Worm (Caenorhabditis elegans) whole organism, L4 larva: Measurements from ENCODE around the gene C54F6.12.

Experiments
- F10B5.3 ChIP-seq: sonication (generic microtip); optimal IDR thresholded peaks from 2 replicates; lab custom pipeline; 2016; ENCODE audit warnings: mild to moderate bottlenecking, missing genetic modification characterization, missing compliant biosample characterization
- F26F4.8 ChIP-seq: fragments of 200-800 bp; sonication (Bioruptor generic); conservative IDR thresholded peaks from 2 replicates; pipeline ENCODE4 v1.3.6; 2022; ENCODE audit warnings: missing genetic modification characterization, missing compliant biosample characterization
- Y48G9A.11 ChIP-seq: fragments of 200-800 bp; sonication (Bioruptor generic); IDR thresholded peaks from 2 replicates; pipeline ENCODE4 v1.3.6; 2022; ENCODE audit warnings: missing genetic modification reagents, missing genetic modification characterization, missing compliant biosample characterization
- Y5F2A.4 ChIP-seq: fragments of 200-800 bp; sonication (Bioruptor generic); optimal IDR thresholded peaks from 2 replicates; lab custom pipeline; 2018; ENCODE audit warnings: mild to moderate bottlenecking, missing genetic modification characterization, missing compliant biosample characterization
- Y75B8A.6 ChIP-seq: fragments of 200-800 bp; sonication (Bioruptor generic); IDR thresholded peaks from 2 replicates; pipeline ENCODE4 v1.3.6; 2022; ENCODE audit warnings: missing genetic modification reagents, missing genetic modification characterization, missing compliant biosample characterization
- aly-2 ChIP-seq: sonication (generic microtip); optimal IDR thresholded peaks from 2 replicates; lab custom pipeline; 2018; ENCODE audit warnings: missing biosample characterization, missing genetic modification characterization
- ama-1 ChIP-seq: fragments of 150-350 bp; optimal IDR thresholded peaks from 2 replicates; lab custom pipeline; 2014; ENCODE audit warnings: inconsistent platforms, mixed read lengths
- arid-1 ChIP-seq: fragments of 200-800 bp; sonication (Bioruptor generic); conservative IDR thresholded peaks from 2 replicates; pipeline ENCODE4 v1.3.6; 2022; ENCODE audit warnings: missing genetic modification reagents, missing genetic modification characterization, missing compliant biosample characterization
- ceh-20 ChIP-seq: fragments of 200-800 bp; sonication (Bioruptor generic); IDR thresholded peaks from 2 replicates; pipeline ENCODE4 v1.3.6; 2022; ENCODE audit warnings: missing genetic modification reagents, missing genetic modification characterization, missing compliant biosample characterization
- ceh-62 ChIP-seq: sonication (generic microtip); optimal IDR thresholded peaks from 2 replicates; lab custom pipeline; 2017; ENCODE audit warnings: missing biosample characterization, missing genetic modification characterization
- ces-1 ChIP-seq: fragments of 150-350 bp; sonication (generic microtip); optimal IDR thresholded peaks from 4 replicates; lab custom pipeline; 2014; ENCODE audit warnings: missing biosample characterization, missing genetic modification reagents, missing genetic modification characterization
- daf-8 ChIP-seq: fragments of 200-800 bp; sonication (Bioruptor generic); IDR thresholded peaks from 2 replicates; pipeline ENCODE4 v1.3.6; 2022; ENCODE audit warnings: missing genetic modification characterization, missing compliant biosample characterization
- dmd-6 ChIP-seq: fragments of 200-800 bp; sonication (Bioruptor generic); IDR thresholded peaks from 2 replicates; pipeline ENCODE4 v1.3.6; 2022; ENCODE audit warnings: missing genetic modification reagents, missing genetic modification characterization, missing compliant biosample characterization
- dmd-8 ChIP-seq: fragments of 200-800 bp; sonication (Bioruptor generic); IDR thresholded peaks from 2 replicates; pipeline ENCODE4 v1.3.6; 2022; ENCODE audit warnings: missing genetic modification characterization, missing compliant biosample characterization
- hif-1 ChIP-seq, 2 experiments: sonication (generic microtip); optimal IDR thresholded peaks; 2 replicates each; lab custom pipeline; 2016 to 2017; ENCODE audit warnings: missing compliant biosample characterization in 2 of 2, missing genetic modification characterization in 2 of 2, missing genetic modification reagents in 2 of 2, missing genotype in 2 of 2, mild to moderate bottlenecking in 1 of 2
- hlh-11 ChIP-seq: fragments of 200-800 bp; sonication (Bioruptor generic); optimal IDR thresholded peaks from 2 replicates; lab custom pipeline; 2018; ENCODE audit warnings: mild to moderate bottlenecking, missing genetic modification characterization, missing compliant biosample characterization
- hlh-30 ChIP-seq: sonication (generic microtip); optimal IDR thresholded peaks from 2 replicates; lab custom pipeline; 2017; ENCODE audit warnings: antibody characterized with exemption, mild to moderate bottlenecking, missing genetic modification characterization, missing compliant biosample characterization; ENCODE audit not compliant: insufficient read depth
- hmg-1.1 ChIP-seq: fragments of 200-800 bp; sonication (Bioruptor generic); IDR thresholded peaks from 2 replicates; pipeline ENCODE4 v1.3.6; 2022; ENCODE audit warnings: missing genetic modification reagents, missing genetic modification characterization, missing compliant biosample characterization
- jun-1 ChIP-seq: fragments of 150-350 bp; optimal IDR thresholded peaks from 2 replicates; lab custom pipeline; 2014; ENCODE audit warnings: missing biosample characterization, missing genetic modification reagents, missing genetic modification characterization
- lim-7 ChIP-seq: fragments of 200-800 bp; sonication (Bioruptor generic); IDR thresholded peaks from 2 replicates; pipeline ENCODE4 v1.3.6; 2022; ENCODE audit warnings: missing genetic modification characterization, missing compliant biosample characterization
- lin-13 ChIP-seq: fragments of 150-350 bp; optimal IDR thresholded peaks from 2 replicates; lab custom pipeline; 2014; ENCODE audit warnings: missing biosample characterization, missing genetic modification reagents, missing genetic modification characterization
- lin-15B ChIP-seq: fragments of 150-350 bp; sonication (generic microtip); optimal IDR thresholded peaks from 3 replicates; lab custom pipeline; 2014; ENCODE audit warnings: missing biosample characterization, missing genetic modification characterization
- lir-3 ChIP-seq: sonication (generic microtip); optimal IDR thresholded peaks from 2 replicates; lab custom pipeline; 2016; ENCODE audit warnings: mild to moderate bottlenecking, missing genetic modification characterization, missing compliant biosample characterization
- madf-5 ChIP-seq, 2 experiments: fragments of 200-800 bp; sonication (Bioruptor generic); IDR thresholded peaks; 2 replicates each; pipeline ENCODE4 v1.3.6; 2022; ENCODE audit warnings: missing compliant biosample characterization in 2 of 2, missing genetic modification characterization in 2 of 2
- madf-9 ChIP-seq: fragments of 200-800 bp; sonication (Bioruptor generic); conservative IDR thresholded peaks from 2 replicates; pipeline ENCODE4 v1.3.6; 2022; ENCODE audit warnings: missing genetic modification reagents, missing genetic modification characterization, missing compliant biosample characterization
- nhr-10 ChIP-seq: fragments of 150-350 bp; optimal IDR thresholded peaks from 2 replicates; lab custom pipeline; 2014; ENCODE audit warnings: missing biosample characterization, missing genetic modification characterization
- nhr-111 ChIP-seq: fragments of 200-800 bp; sonication (Bioruptor generic); optimal IDR thresholded peaks from 2 replicates; lab custom pipeline; 2018; ENCODE audit warnings: mild to moderate bottlenecking, missing genetic modification characterization, missing compliant biosample characterization
- nhr-25 ChIP-seq: sonication (generic microtip); optimal IDR thresholded peaks from 2 replicates; lab custom pipeline; 2017; ENCODE audit warnings: missing genetic modification characterization, mild to moderate bottlenecking, missing compliant biosample characterization, antibody characterized with exemption, moderate library complexity, borderline replicate concordance; ENCODE audit not compliant: insufficient read depth
- nhr-28 ChIP-seq: fragments of 150-350 bp; optimal IDR thresholded peaks from 2 replicates; lab custom pipeline; 2014; ENCODE audit warnings: missing biosample characterization, missing genetic modification characterization
- nhr-41 ChIP-seq: fragments of 200-800 bp; sonication (Bioruptor generic); IDR thresholded peaks from 2 replicates; pipeline ENCODE4 v1.3.6; 2022; ENCODE audit warnings: missing genetic modification reagents, missing genetic modification characterization, missing compliant biosample characterization
- nhr-42 ChIP-seq: fragments of 200-800 bp; sonication (Bioruptor generic); IDR thresholded peaks from 2 replicates; pipeline ENCODE4 v1.3.6; 2022; ENCODE audit warnings: missing genetic modification characterization, missing compliant biosample characterization
- nhr-77 ChIP-seq: fragments of 150-350 bp; optimal IDR thresholded peaks from 2 replicates; lab custom pipeline; 2014; ENCODE audit warnings: missing biosample characterization, missing genetic modification characterization
- php-3 ChIP-seq: fragments of 200-800 bp; sonication (Bioruptor generic); IDR thresholded peaks from 2 replicates; pipeline ENCODE4 v1.3.6; 2022; ENCODE audit warnings: missing genetic modification reagents, missing genetic modification characterization, missing compliant biosample characterization
- rbr-2 ChIP-seq: sonication (generic microtip); optimal IDR thresholded peaks from 2 replicates; lab custom pipeline; 2016; ENCODE audit warnings: missing genotype, missing genetic modification characterization, missing compliant biosample characterization
- set-16 ChIP-seq: fragments of 200-800 bp; sonication (Bioruptor generic); IDR thresholded peaks from 2 replicates; pipeline ENCODE4 v1.3.6; 2022; ENCODE audit warnings: missing genetic modification reagents, missing genetic modification characterization, missing compliant biosample characterization
- snpc-1.2 ChIP-seq: fragments of 200-800 bp; sonication (Bioruptor generic); IDR thresholded peaks from 2 replicates; pipeline ENCODE4 v1.3.6; 2022; ENCODE audit warnings: missing genetic modification reagents, missing genetic modification characterization, missing compliant biosample characterization
- snpc-4 ChIP-seq: fragments of 150-350 bp; optimal IDR thresholded peaks from 2 replicates; lab custom pipeline; 2014; ENCODE audit warnings: missing biosample characterization, missing genetic modification characterization
- spr-1 ChIP-seq: sonication (generic microtip); optimal IDR thresholded peaks from 2 replicates; lab custom pipeline; 2016; ENCODE audit warnings: mild to moderate bottlenecking, missing genetic modification characterization, missing compliant biosample characterization
- tra-1 ChIP-seq: fragments of 200-800 bp; sonication (Bioruptor generic); IDR thresholded peaks from 2 replicates; pipeline ENCODE4 v1.3.6; 2022; ENCODE audit warnings: missing genetic modification reagents, missing genetic modification characterization, missing compliant biosample characterization
- unc-62 ChIP-seq, 3 experiments: fragments of 150-350 bp in 1 of 3; sonication (generic microtip); optimal IDR thresholded peaks in 2 of 3; peaks in 1 of 3; 1 replicate in 1 of 3; 2 replicates in 2 of 3; lab custom pipeline; 2014 to 2017; ENCODE audit warnings: missing biosample characterization in 3 of 3, missing genetic modification characterization in 3 of 3, missing genetic modification reagents in 3 of 3, missing genotype in 1 of 3
- vab-7 ChIP-seq: fragments of 200-800 bp; sonication (Bioruptor generic); IDR thresholded peaks from 2 replicates; pipeline ENCODE4 v1.3.6; 2022; ENCODE audit warnings: missing genetic modification reagents, missing genetic modification characterization, missing compliant biosample characterization
- zfp-3 ChIP-seq: fragments of 200-800 bp; sonication (Bioruptor generic); conservative IDR thresholded peaks from 2 replicates; pipeline ENCODE4 v1.3.6; 2022; ENCODE audit warnings: missing genetic modification reagents, missing genetic modification characterization, missing compliant biosample characterization
- zip-2 ChIP-seq: fragments of 150-350 bp; optimal IDR thresholded peaks from 2 replicates; lab custom pipeline; 2014; ENCODE audit warnings: missing biosample characterization, missing genetic modification characterization

C54F6.12 gene

ce11 chrV:7575563-7575962, 37.6 kb upstream of the C54F6.12 start, which contains the start of the genes snu-66 and ints-9 (continued):
- peak; percentile 55 for TF ChIP-seq rbr-2 (tag; lab: Kevin White, UChicago)
- TF ChIP-seq lin-13 (GFP tag; lab: Kevin White, UChicago) = no peak
- no peak for TF ChIP-seq jun-1 (tag; lab: Kevin White, UChicago)
- TF ChIP-seq snpc-1.2 = no peak
- TF ChIP-seq hmg-1.1 (GFP tag; lab: Robert Waterston, UW) = 0 out of 2 replicates have a peak, but pooled peaks have one; percentile 29
- TF ChIP-seq arid-1 (GFP tag; lab: Robert Waterston, UW) = no peak
- TF ChIP-seq hlh-30 (tag; lab: Kevin White, UChicago) = no peak
- no peak for TF ChIP-seq madf-9 (GFP tag; lab: Robert Waterston, UW)
- TF ChIP-seq lin-15B (tag; lab: Kevin White, UChicago) = no peak

DNA sequence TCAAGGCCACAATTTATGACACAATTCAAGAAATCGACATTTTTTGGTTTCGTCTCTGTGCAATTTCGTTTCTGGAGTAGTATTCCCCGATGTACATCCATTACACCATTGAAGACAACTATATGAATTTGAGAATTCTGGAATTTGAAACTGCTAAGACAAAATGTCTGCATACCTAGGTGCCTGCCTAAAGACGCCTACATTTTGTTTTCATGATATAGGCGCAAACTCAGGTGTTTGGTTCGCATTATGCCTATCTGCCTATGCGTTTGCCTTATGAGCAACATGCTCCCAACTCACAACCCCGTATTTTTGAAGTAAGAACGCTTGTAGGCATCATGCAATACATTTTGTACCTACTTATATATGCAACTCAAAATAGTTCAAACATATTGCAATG, 33.0 kb upstream of the C54F6.12 start, which contains the start of gene F19F10.14:
Gene F19F10.14, minus strand, starts transcription at position 101 of the 400 bp plus-strand sequence.
- TF ChIP-seq nhr-77 (tag; lab: Kevin White, UChicago) (no peak), Y5F2A.4 (no peak), Y75B8A.6 (GFP tag; lab: Robert Waterston, UW) (no peak), zip-2 (no peak), nhr-41 (GFP tag; lab: Robert Waterston, UW) (no peak)

ce11 chrV:7570290-7570689, 32.4 kb upstream of the C54F6.12 start, which contains the start of gene clec-212:
TSS of gene clec-212 (minus strand) at chrV:7570390.
- TF ChIP-seq lim-7 (GFP tag; lab: Robert Waterston, UW) (no peak), aly-2 (tag; lab: Kevin White, UChicago) (no peak), dmd-6 (GFP tag; lab: Robert Waterston, UW) (no peak), nhr-10 (tag; lab: Kevin White, UChicago) (no peak), nhr-25 (tag; lab: Kevin White, UChicago) (no peak), ces-1 (GFP tag; lab: Kevin White, UChicago) (no peak), spr-1 (tag; lab: Kevin White, UChicago) (no peak), tra-1 (GFP tag; lab: Robert Waterston, UW) (no peak), nhr-42 (no peak), dmd-8 (GFP tag; lab: Robert Waterston, UW) (no peak), hif-1 (tag; optimal IDR thresholded peaks at IDR 0.05; lab: Kevin White, UChicago) (no peak), hlh-11 (tag; lab: Kevin White, UChicago) (no peak), rbr-2 (tag; lab: Kevin White, UChicago) (no peak), Y48G9A.11 (GFP tag; lab: Robert Waterston, UW) (no peak), set-16 (no peak), vab-7 (GFP tag; lab: Robert Waterston, UW) (no peak), snpc-1.2 (no peak), ceh-62 (tag; lab: Kevin White, UChicago) (no peak), snpc-4 (tag; lab: Kevin White, UChicago) (no peak), F26F4.8 (GFP tag; lab: Robert Waterston, UW) (no peak)

DNA sequence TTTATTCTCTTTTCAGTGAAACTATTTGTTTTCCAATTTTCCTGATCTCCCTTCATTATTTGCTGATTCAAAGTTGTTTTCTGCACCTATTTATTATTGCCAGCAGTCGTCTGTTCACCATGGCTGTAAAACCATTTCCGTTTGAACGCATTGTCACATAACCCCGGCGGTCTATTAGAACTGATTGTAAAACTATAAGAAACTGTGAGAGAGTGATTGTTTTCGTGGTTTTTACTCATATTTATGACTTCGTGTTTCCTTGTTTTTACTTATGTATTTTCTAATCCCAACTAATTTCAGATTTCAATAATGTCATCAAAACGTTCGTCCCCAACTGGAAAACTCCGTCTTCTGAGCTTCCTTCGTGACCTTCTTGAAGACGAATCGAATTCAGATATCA, 25.0 kb upstream of the C54F6.12 start, which contains the start of gene F19F10.1:
Gene F19F10.1, plus strand, starts transcription at position 301 of the 400 bp plus-strand sequence.
- TF ChIP-seq tra-1 (GFP tag; lab: Robert Waterston, UW) (no peak), lir-3 (no peak), rbr-2 (tag; lab: Kevin White, UChicago) (no peak), ama-1 (no peak), php-3 (GFP tag; lab: Robert Waterston, UW) (no peak), nhr-111 (GFP tag; lab: Kevin White, UChicago) (no peak), F10B5.3 (tag; lab: Kevin White, UChicago) (no peak), nhr-28 (tag; lab: Kevin White, UChicago) (no peak), jun-1 (tag; lab: Kevin White, UChicago) (no peak), nhr-42 (no peak), zfp-3 (GFP tag; lab: Robert Waterston, UW) (no peak), ceh-20 (GFP tag; lab: Robert Waterston, UW) (no peak), madf-5 (GFP tag; IDR thresholded peaks at IDR 0.05; lab: Robert Waterston, UW) (no peak), unc-62 (GFP tag; optimal IDR thresholded peaks at IDR 0.05 in 1 of 2; lab: Kevin White, UChicago) (no peak), unc-62 (tag; optimal IDR thresholded peaks at IDR 0.05; lab: Kevin White, UChicago) (no peak), daf-8 (GFP tag; lab: Robert Waterston, UW) (no peak)
